Worm (Caenorhabditis elegans) whole organism, L2 larva: ENCODE results near the gene kcmf-1.
A peak's percentile ranks its signal among the peaks of the same experiment; 100 is the strongest.

Experiments used
- F13H6.1 ChIP-seq: sonication (generic microtip); optimal IDR thresholded peaks from 2 replicates; lab custom pipeline; 2016; ENCODE audit warnings: missing genetic modification characterization, missing compliant biosample characterization
- ZK546.5 ChIP-seq: sonication (generic microtip); optimal IDR thresholded peaks from 2 replicates; lab custom pipeline; 2017; ENCODE audit warnings: missing biosample characterization, missing genetic modification characterization
- ceh-82 ChIP-seq: fragments of 150-350 bp; optimal IDR thresholded peaks from 2 replicates; lab custom pipeline; 2014; ENCODE audit warnings: missing biosample characterization, missing genetic modification characterization
- elt-1 ChIP-seq: fragments of 150-350 bp; optimal IDR thresholded peaks from 2 replicates; lab custom pipeline; 2014; ENCODE audit warnings: missing biosample characterization, missing genetic modification characterization
- mbf-1 ChIP-seq: sonication (generic microtip); optimal IDR thresholded peaks from 2 replicates; lab custom pipeline; 2017; ENCODE audit warnings: missing biosample characterization, missing genetic modification characterization
- nhr-10 ChIP-seq: sonication (generic microtip); optimal IDR thresholded peaks from 2 replicates; lab custom pipeline; 2017; ENCODE audit warnings: missing biosample characterization, missing genetic modification characterization
- nhr-11 ChIP-seq: fragments of 150-350 bp; optimal IDR thresholded peaks from 2 replicates; lab custom pipeline; 2014; ENCODE audit warnings: missing biosample characterization, missing genetic modification characterization
- nhr-237 ChIP-seq: fragments of 150-350 bp; optimal IDR thresholded peaks from 2 replicates; lab custom pipeline; 2014; ENCODE audit warnings: missing biosample characterization, missing genetic modification characterization
- sma-3 ChIP-seq: sonication (generic microtip); optimal IDR thresholded peaks from 2 replicates; lab custom pipeline; 2016; ENCODE audit warnings: missing genetic modification reagents, missing genetic modification characterization, missing compliant biosample characterization
- unc-62 ChIP-seq: fragments of 150-350 bp; optimal IDR thresholded peaks from 2 replicates; lab custom pipeline; 2014; ENCODE audit warnings: missing biosample characterization, missing genetic modification reagents, missing genetic modification characterization

ce11 chrIII:7872776-7873175 is 43.6 kb downstream of the kcmf-1 start:
- no peak for TF ChIP-seq nhr-237 (tag; lab: Kevin White, UChicago)
- TF ChIP-seq sma-3 (GFP tag; lab: Kevin White, UChicago) = peak; percentile 72
- TF ChIP-seq nhr-10 (tag; lab: Kevin White, UChicago) = no peak
- TF ChIP-seq ZK546.5 (tag; lab: Kevin White, UChicago) = no peak
- TF ChIP-seq mbf-1 (tag; lab: Kevin White, UChicago) = no peak
- no peak for TF ChIP-seq F13H6.1 (tag; lab: Kevin White, UChicago)
- TF ChIP-seq nhr-11 (tag; lab: Kevin White, UChicago) = no peak
- no peak for TF ChIP-seq unc-62 (GFP tag; lab: Kevin White, UChicago)
- no peak for TF ChIP-seq elt-1 (tag; lab: Kevin White, UChicago)
- TF ChIP-seq ceh-82 (tag; lab: Kevin White, UChicago) = no peak
